Fruit fly (Drosophila melanogaster) whole organism, embryonic: Measurements from ENCODE around the gene Eig71Eg.

Experiments
- CG15011 ChIP-seq: fragments of 200-800 bp; sonication (Bioruptor generic); optimal IDR thresholded peaks from 3 replicates; lab custom pipeline; 2018; ENCODE audit warnings: missing biosample characterization, mild to moderate bottlenecking, missing genetic modification characterization
- CG30403 ChIP-seq: fragments of 200-800 bp; sonication (Bioruptor generic); optimal IDR thresholded peaks from 3 replicates; lab custom pipeline; 2016; ENCODE audit warnings: missing biosample characterization, missing genetic modification characterization
- CG7786 ChIP-seq: fragments of 200-800 bp; sonication (Bioruptor generic); optimal IDR thresholded peaks from 2 replicates; lab custom pipeline; 2016; ENCODE audit warnings: missing biosample characterization, missing genetic modification characterization
- Lhr ChIP-seq: fragments of 200-800 bp; sonication (Bioruptor generic); optimal IDR thresholded peaks from 3 replicates; lab custom pipeline; 2017; ENCODE audit warnings: mild to moderate bottlenecking, missing biosample characterization, missing genetic modification reagents, missing genetic modification characterization
- NFAT ChIP-seq: fragments of 200-800 bp; sonication (Bioruptor generic); IDR thresholded peaks from 2 replicates; pipeline ENCODE4 v1.3.6; 2022; ENCODE audit warnings: missing biosample characterization, missing genetic modification characterization
- TFAM ChIP-seq: fragments of 200-800 bp; sonication (Bioruptor generic); optimal IDR thresholded peaks from 2 replicates; lab custom pipeline; 2017; ENCODE audit warnings: missing biosample characterization, missing genetic modification characterization, inconsistent platforms
- ara ChIP-seq: fragments of 200-800 bp; sonication (Bioruptor generic); IDR thresholded peaks from 2 replicates; pipeline ENCODE4 v1.3.6; 2022; ENCODE audit warnings: missing biosample characterization, missing genetic modification characterization
- ato ChIP-seq: fragments of 200-800 bp; sonication (Bioruptor generic); IDR thresholded peaks from 2 replicates; pipeline ENCODE4 v1.3.6; 2022; ENCODE audit warnings: missing biosample characterization, missing genetic modification characterization; ENCODE audit not compliant: partially characterized antibody
- az2 ChIP-seq: fragments of 200-800 bp; sonication (Bioruptor generic); optimal IDR thresholded peaks from 3 replicates; lab custom pipeline; 2016; ENCODE audit warnings: missing biosample characterization, missing genetic modification characterization
- cg ChIP-seq: fragments of 200-800 bp; sonication (Bioruptor generic); optimal IDR thresholded peaks from 3 replicates; lab custom pipeline; 2019; ENCODE audit warnings: missing biosample characterization, mild to moderate bottlenecking, missing genetic modification characterization, moderate library complexity
- inv ChIP-seq: fragments of 200-800 bp; sonication (Bioruptor generic); IDR thresholded peaks from 2 replicates; pipeline ENCODE4 v1.3.6; 2022; ENCODE audit warnings: missing biosample characterization, missing genetic modification characterization; ENCODE audit not compliant: partially characterized antibody
- zen ChIP-seq: fragments of 200-800 bp; sonication (Bioruptor generic); optimal IDR thresholded peaks from 3 replicates; lab custom pipeline; 2018; ENCODE audit warnings: missing biosample characterization, mild to moderate bottlenecking, missing genetic modification characterization, moderate library complexity

DNA sequence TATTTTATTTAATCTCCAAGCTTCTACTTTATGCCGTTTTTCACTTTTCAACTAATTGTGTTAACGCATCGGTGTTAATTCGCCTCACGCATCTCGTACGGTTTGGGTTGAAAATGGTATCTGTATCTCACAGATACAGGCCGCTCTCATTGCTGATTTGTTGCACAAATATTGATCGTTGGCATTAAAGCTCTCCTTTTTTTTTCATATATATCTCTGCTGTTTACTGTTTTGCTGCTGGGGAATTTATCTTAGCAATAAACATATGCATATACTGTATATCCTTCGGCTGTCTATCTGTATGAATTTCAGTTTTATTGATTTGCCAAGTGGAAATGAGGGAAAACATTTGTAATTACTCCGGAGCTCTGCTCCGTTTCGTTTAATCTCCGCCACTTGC, 24.8 kb upstream of the Eig71Eg start:
- TF ChIP-seq CG30403 (GFP tag; lab: Kevin White, UChicago) (no peak), ara (no peak), Lhr (no peak), cg (GFP tag; lab: Kevin White, UChicago) (no peak), CG7786 (GFP tag; lab: Kevin White, UChicago) (no peak), TFAM (no peak), ato (GFP tag; lab: Robert Waterston, UW) (no peak), inv (GFP tag; lab: Robert Waterston, UW) (no peak), NFAT (GFP tag; lab: Robert Waterston, UW) (no peak), CG15011 (GFP tag; lab: Kevin White, UChicago) (no peak), az2 (GFP tag; lab: Kevin White, UChicago) (no peak), zen (tag; lab: Kevin White, UChicago) (no peak)
